Worm (Caenorhabditis elegans): ENCODE data around the gene sma-6.

The sma-6 gene

DNA sequence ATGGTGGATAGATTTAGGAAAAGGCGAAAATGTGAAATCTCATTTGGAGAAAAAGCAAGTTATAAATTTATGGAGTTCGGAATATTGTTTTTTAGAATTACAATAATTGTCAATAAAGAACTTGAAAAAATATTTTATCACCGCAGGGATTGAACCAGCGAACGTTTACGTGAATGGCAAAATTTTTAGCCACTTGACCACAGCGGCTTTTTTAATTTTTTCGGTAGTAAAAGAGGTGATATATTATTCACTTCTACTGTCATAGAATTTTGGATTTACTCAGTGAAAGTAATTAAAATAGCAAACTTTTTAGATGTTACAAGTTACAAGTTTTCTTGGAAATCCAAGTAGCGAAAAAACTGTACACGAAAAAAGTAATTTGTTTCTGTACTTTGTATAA, 33.9 kb downstream of the sma-6 start:
- no peak for TF ChIP-seq pat-9 (tag; optimal IDR thresholded peaks at IDR 0.05)
- TF ChIP-seq npax-4 (tag; optimal IDR thresholded peaks at IDR 0.05), result no peak
- TF ChIP-seq ceh-24 (tag; optimal IDR thresholded peaks at IDR 0.05), result no peak
- no peak for TF ChIP-seq che-1 (tag; optimal IDR thresholded peaks at IDR 0.05)
- no peak for TF ChIP-seq C08G9.2 (tag; optimal IDR thresholded peaks at IDR 0.05)
- TF ChIP-seq sox-4 (tag; optimal IDR thresholded peaks at IDR 0.05), result no peak
- TF ChIP-seq pha-2 (tag; optimal IDR thresholded peaks at IDR 0.05), result no peak
- no peak for TF ChIP-seq sdc-2 (tag; optimal IDR thresholded peaks at IDR 0.05)
- no peak for TF ChIP-seq sox-2 (GFP tag; IDR thresholded peaks at IDR 0.05)

DNA sequence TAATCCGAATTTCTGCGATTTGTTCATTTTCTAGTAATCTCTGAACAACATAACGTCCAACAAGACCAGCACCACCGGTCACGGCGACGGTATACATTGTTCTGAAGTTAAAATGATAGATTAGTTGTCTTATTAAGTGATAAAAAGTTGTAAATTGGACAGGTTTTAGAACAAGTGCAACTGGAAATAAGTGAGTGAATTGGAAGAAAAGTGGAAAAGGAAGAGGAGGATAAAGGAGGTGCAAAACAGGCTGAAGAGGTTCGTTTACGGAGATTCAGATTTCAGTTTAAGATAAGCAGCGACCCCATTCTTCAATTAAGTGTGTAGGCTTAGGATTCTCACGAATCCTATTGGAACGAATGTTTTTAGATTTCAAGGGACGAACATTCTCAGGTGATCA, 34.6 kb downstream of the sma-6 start, which contains the start of gene C32D5.12:
C32D5.12 (minus strand) TSS at position 101 of the 400 bp plus-strand sequence.
- TF ChIP-seq tbx-7 (tag; optimal IDR thresholded peaks at IDR 0.05) (no peak), lin-11 (tag; optimal IDR thresholded peaks at IDR 0.05) (no peak), T23F11.4 (GFP tag; optimal IDR thresholded peaks at IDR 0.05) (no peak), sox-4 (tag; optimal IDR thresholded peaks at IDR 0.05) (no peak), pqm-1 (tag; optimal IDR thresholded peaks at IDR 0.05) (no peak), ttx-3 (tag; optimal IDR thresholded peaks at IDR 0.05) (no peak), hlh-15 (tag; optimal IDR thresholded peaks at IDR 0.05) (no peak), unc-3 (GFP tag; conservative IDR thresholded peaks at IDR 0.05) (no peak), unc-3 (tag; optimal IDR thresholded peaks at IDR 0.05) (no peak), lim-6 (tag; optimal IDR thresholded peaks at IDR 0.05) (no peak), mec-3 (tag; optimal IDR thresholded peaks at IDR 0.05; ENCODE audit: borderline replicate concordance) (no peak)

DNA sequence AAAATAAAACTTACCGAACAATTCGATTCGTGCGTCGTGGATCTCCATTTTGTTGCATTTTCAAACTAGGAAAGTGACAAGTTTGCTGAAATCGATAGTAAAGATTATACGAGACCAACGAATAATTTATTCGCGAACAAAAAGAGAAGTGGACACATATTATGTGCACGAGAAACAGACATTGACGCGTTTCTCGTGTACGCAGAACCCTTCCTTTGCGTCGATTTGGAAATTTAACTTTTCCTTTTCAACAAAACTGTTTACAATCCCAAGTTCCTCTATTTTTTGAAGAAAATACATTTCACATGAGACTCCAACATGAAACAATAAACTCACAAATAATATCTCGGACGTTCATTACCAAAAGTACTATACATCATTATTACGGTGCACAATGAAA, 36.5 kb downstream of the sma-6 start, which contains the start of gene K10B2.4:
K10B2.4 (minus strand) TSS at position 138 of the 400 bp plus-strand sequence.
- TF ChIP-seq ceh-18 (tag; optimal IDR thresholded peaks at IDR 0.05) (peak; percentile 32), ceh-14 (tag; optimal IDR thresholded peaks at IDR 0.05) (peak; percentile 29), nfya-1 (tag; optimal IDR thresholded peaks at IDR 0.05) (peak; percentile 49), ama-1 (optimal IDR thresholded peaks at IDR 0.05) (no peak), ceh-6 (GFP tag; optimal IDR thresholded peaks at IDR 0.05) (peak; percentile 29), fkh-10 (GFP tag; optimal IDR thresholded peaks at IDR 0.05) (no peak), tbx-2 (tag; optimal IDR thresholded peaks at IDR 0.05) (peak; percentile 49), ceh-31 (tag; optimal IDR thresholded peaks at IDR 0.05) (peak; percentile 30)

DNA sequence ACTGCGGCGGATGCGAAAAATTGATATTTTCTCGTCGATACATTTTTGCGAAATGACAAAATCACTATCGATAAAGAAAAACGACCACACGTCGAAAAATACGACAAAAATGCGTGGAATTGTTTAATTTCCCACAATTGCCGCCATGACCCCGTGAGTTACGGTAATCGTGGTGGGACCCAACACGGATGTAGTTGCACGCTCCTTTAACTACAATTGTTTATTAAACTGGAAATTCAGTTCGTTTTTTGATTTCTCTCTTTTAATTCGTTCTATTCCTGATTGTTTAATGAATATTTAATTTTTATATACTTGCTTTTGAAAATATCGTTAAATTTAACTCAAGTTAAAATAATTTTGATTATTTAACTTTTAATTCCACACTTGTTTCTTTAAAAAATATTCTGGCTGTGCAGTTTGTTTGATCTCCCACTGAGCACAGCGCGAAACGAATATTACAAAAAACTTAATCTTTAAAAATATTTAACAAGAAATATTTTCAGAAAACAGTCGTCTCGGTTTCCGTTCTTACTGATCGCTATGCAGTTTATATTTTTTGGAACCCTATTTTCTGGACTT, 41.0 kb downstream of the sma-6 start, which contains the start of the genes ani-2 and clec-88:
ani-2 (minus strand) TSS at position 131 of the 579 bp plus-strand sequence.
clec-88 (plus strand) TSS at position 486 of the 579 bp plus-strand sequence.
- no peak for TF ChIP-seq ref-2 (tag; optimal IDR thresholded peaks at IDR 0.05)
- no peak for TF ChIP-seq ceh-9 (tag; optimal IDR thresholded peaks at IDR 0.05)
- no peak for TF ChIP-seq pax-1 (tag; optimal IDR thresholded peaks at IDR 0.05)
- TF ChIP-seq dmd-4 (tag; optimal IDR thresholded peaks at IDR 0.05; ENCODE audit: borderline replicate concordance), result no peak
- no peak for TF ChIP-seq lin-11 (tag; optimal IDR thresholded peaks at IDR 0.05)
- no peak for TF ChIP-seq ttx-3 (tag; optimal IDR thresholded peaks at IDR 0.05)
- TF ChIP-seq ceh-31 (tag; optimal IDR thresholded peaks at IDR 0.05), result no peak
- TF ChIP-seq mec-3 (tag; optimal IDR thresholded peaks at IDR 0.05; ENCODE audit: borderline replicate concordance), result no peak
- TF ChIP-seq fax-1 (tag; optimal IDR thresholded peaks at IDR 0.05), result no peak
- TF ChIP-seq ceh-48 (tag; optimal IDR thresholded peaks at IDR 0.05), result no peak
- TF ChIP-seq syd-9 (tag; optimal IDR thresholded peaks at IDR 0.05), result no peak
- TF ChIP-seq pqm-1 (tag; optimal IDR thresholded peaks at IDR 0.05), result no peak

DNA sequence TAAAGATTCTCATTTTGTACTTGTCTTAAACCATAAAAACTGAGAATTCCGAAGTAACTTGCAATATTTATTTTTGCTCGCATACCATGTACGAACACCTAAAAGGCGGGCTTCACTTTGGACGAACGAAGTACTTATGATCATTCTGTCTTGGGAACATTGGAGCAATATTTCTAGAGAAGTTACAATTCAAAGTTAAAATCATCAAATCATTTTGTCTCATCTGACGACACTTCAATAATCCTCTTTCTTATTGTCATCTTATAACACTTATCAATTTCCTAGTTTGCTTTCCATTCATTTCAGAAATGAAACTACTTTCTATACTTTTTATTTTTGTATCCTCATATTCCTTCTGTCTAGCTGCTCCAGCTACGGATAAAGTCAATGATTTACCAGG, 42.4 kb downstream of the sma-6 start, which contains the start of gene ctsa-4.1:
ctsa-4.1 (plus strand) TSS at position 301 of the 400 bp plus-strand sequence.
- no peak for TF ChIP-seq ceh-19 (GFP tag; optimal IDR thresholded peaks at IDR 0.05)
- TF ChIP-seq K02D7.2 (tag; optimal IDR thresholded peaks at IDR 0.05), result no peak
- TF ChIP-seq ceh-48 (tag; optimal IDR thresholded peaks at IDR 0.05), result no peak
- TF ChIP-seq fkh-6 (tag; optimal IDR thresholded peaks at IDR 0.05), result no peak
- no peak for TF ChIP-seq ceh-31 (tag; optimal IDR thresholded peaks at IDR 0.05)
- no peak for TF ChIP-seq nhr-232 (tag; optimal IDR thresholded peaks at IDR 0.05)
- TF ChIP-seq F13H6.1 (tag; optimal IDR thresholded peaks at IDR 0.05), result no peak
- no peak for TF ChIP-seq sox-4 (tag; optimal IDR thresholded peaks at IDR 0.05)

Data from whole organism, late embryonic.